Fruit fly (Drosophila melanogaster): ENCODE data around the gene Ns1.

Gene Ns1

DNA sequence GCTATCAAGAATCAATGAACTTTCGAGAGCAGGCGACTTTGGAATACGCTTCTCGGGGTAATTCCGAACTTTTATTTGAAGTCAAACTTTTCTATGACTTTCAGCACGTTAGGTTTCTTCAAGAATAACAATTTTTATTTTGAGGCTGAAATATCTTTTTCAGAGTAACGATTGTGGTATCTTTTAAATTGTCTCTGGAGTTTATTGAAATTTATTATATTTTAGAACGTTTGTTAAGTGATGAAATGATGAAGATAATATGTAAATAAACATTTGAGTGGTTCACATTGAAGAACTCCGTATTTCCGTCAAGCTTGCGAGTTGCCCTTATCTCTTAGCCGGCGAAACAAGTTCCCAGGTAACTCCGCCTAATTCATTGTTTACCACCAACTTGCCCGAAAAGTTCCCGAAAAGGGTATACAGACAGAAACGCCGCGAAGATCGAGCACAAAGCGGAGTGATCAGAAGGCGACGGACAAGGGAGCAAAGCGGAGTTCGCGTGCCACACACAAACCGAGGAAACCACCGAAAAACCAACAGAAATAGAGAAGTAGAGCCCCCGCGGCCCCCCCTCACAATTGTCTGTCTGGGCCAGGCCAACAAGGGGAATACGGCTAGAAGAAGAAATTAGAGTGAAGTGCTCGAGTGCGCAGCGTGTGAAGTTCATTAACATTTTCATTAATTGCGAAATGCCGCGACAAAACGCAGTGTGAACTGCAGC lies 45.3 kb upstream of the Ns1 start:
- TF ChIP-seq CG32264 (GFP tag; optimal IDR thresholded peaks at IDR 0.05) (no peak), Hnf4 (GFP tag; optimal IDR thresholded peaks at IDR 0.05) (peak; percentile 22), dl (GFP tag; optimal IDR thresholded peaks at IDR 0.05; ENCODE audit: insufficient read depth in 1 of 2, partially characterized antibody in 2 of 2) (no peak), HLH106 (tag; optimal IDR thresholded peaks at IDR 0.05) (peak; percentile 77), Hr78 (GFP tag; optimal IDR thresholded peaks at IDR 0.05) (no peak), rgr (GFP tag; optimal IDR thresholded peaks at IDR 0.05) (peak; percentile 52), usp (GFP tag; optimal IDR thresholded peaks at IDR 0.05) (no peak), OdsH (GFP tag; optimal IDR thresholded peaks at IDR 0.05) (peak; percentile 71), dmrt93B (GFP tag; optimal IDR thresholded peaks at IDR 0.05) (peak; percentile 40), jim (GFP tag; optimal IDR thresholded peaks at IDR 0.05) (no peak), sage (GFP tag; optimal IDR thresholded peaks at IDR 0.05) (peak; percentile 8), CrebA (GFP tag; optimal IDR thresholded peaks at IDR 0.05; ENCODE audit: borderline replicate concordance) (no peak), Dif (GFP tag; optimal IDR thresholded peaks at IDR 0.05; ENCODE audit: partially characterized antibody) (no peak), Rel (GFP tag; optimal IDR thresholded peaks at IDR 0.05) (no peak), Rel (tag; optimal IDR thresholded peaks at IDR 0.05) (peak; percentile 2), Dfd (GFP tag; optimal IDR thresholded peaks at IDR 0.05) (no peak), ey (GFP tag; optimal IDR thresholded peaks at IDR 0.05) (peak; percentile 65), h (GFP tag; optimal IDR thresholded peaks at IDR 0.05) (peak; percentile 79), fru (GFP tag; optimal IDR thresholded peaks at IDR 0.05) (peak; percentile 64), Sp1 (GFP tag; optimal IDR thresholded peaks at IDR 0.05) (peak; percentile 72), Abd-B (GFP tag; optimal IDR thresholded peaks at IDR 0.05) (no peak), br (GFP tag; optimal IDR thresholded peaks at IDR 0.05) (peak; percentile 55), woc (GFP tag; optimal IDR thresholded peaks at IDR 0.05) (peak; percentile 79), psq (GFP tag; optimal IDR thresholded peaks at IDR 0.05) (peak; percentile 84), foxo (GFP tag; optimal IDR thresholded peaks at IDR 0.05) (peak in 1 of 2 experiments; percentile 57), CG9705 (GFP tag; optimal IDR thresholded peaks at IDR 0.05) (no peak)

DNA sequence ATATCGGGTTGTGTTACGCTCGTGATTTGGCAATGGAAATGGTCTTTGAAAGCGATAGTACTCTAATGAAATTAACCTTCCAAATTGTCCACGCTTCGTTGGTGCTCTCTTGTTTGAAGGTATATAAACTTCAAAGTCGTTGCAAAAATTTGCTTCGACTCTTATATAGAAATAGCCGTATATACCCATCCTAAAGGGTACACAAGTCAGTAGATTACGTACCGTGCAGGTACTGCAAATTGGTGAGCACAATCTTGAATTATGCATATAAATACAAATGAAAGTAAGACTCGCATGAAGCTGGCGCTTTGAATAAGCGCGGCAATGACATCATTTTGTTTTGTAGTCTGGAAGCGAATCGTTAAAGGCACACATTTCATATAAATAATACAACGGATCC lies 43.8 kb upstream of the Ns1 start:
- TF ChIP-seq OdsH (GFP tag; optimal IDR thresholded peaks at IDR 0.05), result peak; percentile 28
- no peak for TF ChIP-seq dl (GFP tag; optimal IDR thresholded peaks at IDR 0.05; ENCODE audit: insufficient read depth in 1 of 2, partially characterized antibody in 2 of 2)
- TF ChIP-seq GATAd (GFP tag; optimal IDR thresholded peaks at IDR 0.05), result no peak
- TF ChIP-seq HLH106 (tag; optimal IDR thresholded peaks at IDR 0.05), result peak; percentile 14
- TF ChIP-seq Dif (GFP tag; optimal IDR thresholded peaks at IDR 0.05; ENCODE audit: partially characterized antibody), result no peak
- TF ChIP-seq ey (GFP tag; optimal IDR thresholded peaks at IDR 0.05), result peak; percentile 62
- no peak for TF ChIP-seq dsf (GFP tag; optimal IDR thresholded peaks at IDR 0.05; ENCODE audit: borderline replicate concordance)
- no peak for TF ChIP-seq Vsx2 (GFP tag; optimal IDR thresholded peaks at IDR 0.05; ENCODE audit: partially characterized antibody)
- TF ChIP-seq woc (GFP tag; optimal IDR thresholded peaks at IDR 0.05), result peak; percentile 8
- peak in 1 of 2 experiments; percentile 68 for TF ChIP-seq foxo (GFP tag; optimal IDR thresholded peaks at IDR 0.05)
- no peak for TF ChIP-seq psq (GFP tag; optimal IDR thresholded peaks at IDR 0.05)
- no peak for TF ChIP-seq sv (GFP tag; optimal IDR thresholded peaks at IDR 0.05)
- peak; percentile 17 for TF ChIP-seq Hnf4 (GFP tag; optimal IDR thresholded peaks at IDR 0.05)
- TF ChIP-seq fru (GFP tag; optimal IDR thresholded peaks at IDR 0.05), result peak; percentile 58
- no peak for TF ChIP-seq Abd-B (GFP tag; optimal IDR thresholded peaks at IDR 0.05)
- peak; percentile 68 for TF ChIP-seq br (GFP tag; optimal IDR thresholded peaks at IDR 0.05)
- no peak for TF ChIP-seq brk (GFP tag; optimal IDR thresholded peaks at IDR 0.05)
- no peak for TF ChIP-seq sage (GFP tag; optimal IDR thresholded peaks at IDR 0.05)
- peak; percentile 2 for TF ChIP-seq tai (GFP tag; optimal IDR thresholded peaks at IDR 0.05)
- peak; percentile 22 for TF ChIP-seq h (GFP tag; optimal IDR thresholded peaks at IDR 0.05)
- TF ChIP-seq dmrt93B (GFP tag; optimal IDR thresholded peaks at IDR 0.05), result peak; percentile 17
- peak; percentile 47 for TF ChIP-seq Hr83 (GFP tag; optimal IDR thresholded peaks at IDR 0.05; ENCODE audit: poor library complexity, severe bottlenecking)
- no peak for TF ChIP-seq Rel (GFP tag; optimal IDR thresholded peaks at IDR 0.05)
- TF ChIP-seq Rel (tag; optimal IDR thresholded peaks at IDR 0.05), result no peak
- TF ChIP-seq rgr (GFP tag; optimal IDR thresholded peaks at IDR 0.05), result peak; percentile 26
- no peak for TF ChIP-seq Hr78 (GFP tag; optimal IDR thresholded peaks at IDR 0.05)
- no peak for TF ChIP-seq Dfd (GFP tag; optimal IDR thresholded peaks at IDR 0.05)
- TF ChIP-seq CrebA (GFP tag; optimal IDR thresholded peaks at IDR 0.05; ENCODE audit: borderline replicate concordance), result no peak

DNA sequence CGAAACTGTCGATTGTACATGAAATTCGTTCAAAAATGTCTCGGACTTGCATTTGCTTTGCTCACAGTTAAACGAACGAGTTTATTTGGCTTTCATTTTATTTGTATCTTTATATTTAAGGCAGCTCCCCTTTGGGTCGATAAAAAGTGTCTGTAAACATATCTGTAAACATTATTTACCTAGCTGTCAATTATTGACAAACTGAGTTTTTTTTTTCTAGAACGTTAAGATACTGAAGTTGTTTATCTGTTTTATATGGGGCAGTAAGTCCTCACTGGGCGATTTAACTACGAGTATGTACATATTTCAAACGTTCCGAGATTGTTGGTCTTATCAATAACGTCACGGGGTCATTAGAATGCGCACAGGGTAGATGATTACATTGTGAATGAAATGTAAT lies 43.2 kb upstream of the Ns1 start:
- TF ChIP-seq h (GFP tag; optimal IDR thresholded peaks at IDR 0.05) (peak; percentile 40), sage (GFP tag; optimal IDR thresholded peaks at IDR 0.05) (peak; percentile 42), Hr83 (GFP tag; optimal IDR thresholded peaks at IDR 0.05; ENCODE audit: poor library complexity, severe bottlenecking) (peak; percentile 61), CG9705 (GFP tag; optimal IDR thresholded peaks at IDR 0.05) (no peak), Hnf4 (GFP tag; optimal IDR thresholded peaks at IDR 0.05) (peak; percentile 3), brk (GFP tag; optimal IDR thresholded peaks at IDR 0.05) (peak; percentile 24), rgr (GFP tag; optimal IDR thresholded peaks at IDR 0.05) (no peak)
